Worm (Caenorhabditis elegans): ENCODE results near the gene B0244.10.

The B0244.10 gene

ce11 chrIII:5755204-5755603 lies 20.2 kb downstream of the B0244.10 start, which contains the start of gene ida-1 (continued):
- TF ChIP-seq ceh-82 (tag; optimal IDR thresholded peaks at IDR 0.05): peak in 2 of 3 experiments; percentile 53 to 66
- peak; percentile 89 for TF ChIP-seq lin-14 (GFP tag; optimal IDR thresholded peaks at IDR 0.05)
- peak; percentile 12 for TF ChIP-seq nhr-11 (tag; optimal IDR thresholded peaks at IDR 0.05)
- peak; percentile 60 for TF ChIP-seq ceh-8 (GFP tag; optimal IDR thresholded peaks at IDR 0.05)

- no peak for TF ChIP-seq alr-1 (tag; optimal IDR thresholded peaks at IDR 0.05; ENCODE audit: borderline replicate concordance)
- peak; percentile 45 for TF ChIP-seq nhr-71 (tag; optimal IDR thresholded peaks at IDR 0.05)
- TF ChIP-seq nhr-77 (tag; optimal IDR thresholded peaks at IDR 0.05): no peak
- no peak for TF ChIP-seq nhr-28 (tag; optimal IDR thresholded peaks at IDR 0.05)
- no peak for TF ChIP-seq irx-1 (tag; optimal IDR thresholded peaks at IDR 0.05)
- no peak for TF ChIP-seq unc-30 (tag; optimal IDR thresholded peaks at IDR 0.05)
- TF ChIP-seq nhr-47 (tag; optimal IDR thresholded peaks at IDR 0.05): peak; percentile 2
- no peak for TF ChIP-seq mep-1 (tag; optimal IDR thresholded peaks at IDR 0.05)
- TF ChIP-seq nhr-12 (tag; optimal IDR thresholded peaks at IDR 0.05): no peak
- TF ChIP-seq lin-14 (GFP tag; optimal IDR thresholded peaks at IDR 0.05): peak; percentile 69
- TF ChIP-seq fkh-10 (GFP tag; optimal IDR thresholded peaks at IDR 0.05): peak; percentile 49
- no peak for TF ChIP-seq ceh-90 (tag; optimal IDR thresholded peaks at IDR 0.05)
- no peak for TF ChIP-seq rnt-1 (tag; optimal IDR thresholded peaks at IDR 0.05)
- TF ChIP-seq pax-3 (tag; optimal IDR thresholded peaks at IDR 0.05): no peak
- no peak for TF ChIP-seq lir-3 (tag; optimal IDR thresholded peaks at IDR 0.05; ENCODE audit: poor library complexity)
- no peak for TF ChIP-seq hlh-4 (tag; optimal IDR thresholded peaks at IDR 0.05)
- peak in 1 of 2 experiments; percentile 21 for TF ChIP-seq lsy-2 (tag; optimal IDR thresholded peaks at IDR 0.05)
- TF ChIP-seq sup-37 (GFP tag; optimal IDR thresholded peaks at IDR 0.05): no peak
- no peak for TF ChIP-seq lin-15B (tag; optimal IDR thresholded peaks at IDR 0.05)
- no peak for TF ChIP-seq snpc-4 (tag; optimal IDR thresholded peaks at IDR 0.05)
- TF ChIP-seq efl-3 (GFP tag; optimal IDR thresholded peaks at IDR 0.05): no peak
- TF ChIP-seq F16B12.6 (tag; optimal IDR thresholded peaks at IDR 0.05): no peak
- no peak for TF ChIP-seq skn-1 (tag; optimal IDR thresholded peaks at IDR 0.05)
- peak; percentile 21 for TF ChIP-seq mef-2 (tag; optimal IDR thresholded peaks at IDR 0.05)
- TF ChIP-seq ces-1 (GFP tag; optimal IDR thresholded peaks at IDR 0.05): no peak
- no peak for TF ChIP-seq elt-3 (tag; optimal IDR thresholded peaks at IDR 0.05)
- no peak for TF ChIP-seq blmp-1 (tag; optimal IDR thresholded peaks at IDR 0.05)
- TF ChIP-seq sox-4 (tag; optimal IDR thresholded peaks at IDR 0.05): peak; percentile 6
- no peak for TF ChIP-seq unc-98 (GFP tag; IDR thresholded peaks at IDR 0.05)
- peak; percentile 74 for TF ChIP-seq unc-86 (tag; optimal IDR thresholded peaks at IDR 0.05)
- TF ChIP-seq hpl-2 (GFP tag; optimal IDR thresholded peaks at IDR 0.05): no peak
- no peak for TF ChIP-seq C04F5.9 (tag; optimal IDR thresholded peaks at IDR 0.05)
- peak; percentile 66 for TF ChIP-seq fkh-8 (tag; optimal IDR thresholded peaks at IDR 0.05)
- TF ChIP-seq dsc-1 (tag; optimal IDR thresholded peaks at IDR 0.05): no peak
- TF ChIP-seq lin-13 (GFP tag; optimal IDR thresholded peaks at IDR 0.05): no peak
Observed at ce11 chrIII:5757492-5758045, 22.6 kb downstream of the B0244.10 start.

- no peak for TF ChIP-seq unc-98 (GFP tag; IDR thresholded peaks at IDR 0.05)
- TF ChIP-seq lin-15B (tag; optimal IDR thresholded peaks at IDR 0.05): no peak
- no peak for TF ChIP-seq grh-1 (GFP tag; IDR thresholded peaks at IDR 0.05)
- peak; percentile 37 for TF ChIP-seq nhr-20 (tag; optimal IDR thresholded peaks at IDR 0.05)
- peak; percentile 29 for TF ChIP-seq lir-3 (tag; optimal IDR thresholded peaks at IDR 0.05; ENCODE audit: poor library complexity)
- TF ChIP-seq elt-3 (tag; optimal IDR thresholded peaks at IDR 0.05): no peak
- peak; percentile 49 for TF ChIP-seq tbx-2 (tag; optimal IDR thresholded peaks at IDR 0.05)
- TF ChIP-seq hpl-2 (GFP tag; optimal IDR thresholded peaks at IDR 0.05): no peak
- TF ChIP-seq snpc-4 (tag; optimal IDR thresholded peaks at IDR 0.05): no peak
- peak; percentile 27 for TF ChIP-seq snu-23 (GFP tag; optimal IDR thresholded peaks at IDR 0.05)
- 0 out of 2 replicates have a peak, but pooled peaks have one; percentile 7 for TF ChIP-seq ceh-88 (GFP tag; IDR thresholded peaks at IDR 0.05)
- TF ChIP-seq xbp-1 (tag; optimal IDR thresholded peaks at IDR 0.05): peak; percentile 60
- peak in 1 of 2 experiments; percentile 37 for TF ChIP-seq egl-27 (tag; optimal IDR thresholded peaks at IDR 0.05)
- no peak for TF ChIP-seq mdl-1 (tag; optimal IDR thresholded peaks at IDR 0.05)
- no peak for TF ChIP-seq vab-15 (tag; optimal IDR thresholded peaks at IDR 0.05)
- peak in 1 of 3 experiments; percentile 35 for TF ChIP-seq dpl-1 (GFP tag; optimal IDR thresholded peaks at IDR 0.05)
- TF ChIP-seq lin-13 (GFP tag; optimal IDR thresholded peaks at IDR 0.05): peak; percentile 42
- TF ChIP-seq pax-3 (tag; optimal IDR thresholded peaks at IDR 0.05): peak; percentile 63
Observed at ce11 chrIII:5758519-5759099, 23.7 kb downstream of the B0244.10 start.

Measured in whole organism, L1 larva.